Fruit fly (Drosophila melanogaster): ENCODE data around the gene Mpp6.
A peak's percentile ranks its signal among the peaks of the same experiment; 100 is the strongest.

Gene Mpp6

DNA sequence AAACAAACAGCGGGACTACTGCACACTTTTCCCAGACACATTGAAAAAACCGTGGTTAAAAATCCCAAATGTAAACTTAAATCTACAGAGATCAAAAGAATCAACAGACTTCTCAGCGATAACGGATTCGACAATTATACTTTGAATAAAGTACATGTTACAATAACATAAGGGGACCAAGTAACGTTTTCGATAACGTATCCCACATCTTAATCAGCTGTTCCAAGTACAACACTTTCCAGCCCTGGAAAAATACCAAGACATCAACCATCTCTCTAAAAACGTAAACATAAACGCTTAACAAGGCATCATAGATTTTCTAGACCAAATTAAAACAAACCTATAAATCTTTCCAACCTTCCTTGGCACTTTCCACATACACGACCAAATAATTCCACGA is 2.2 kb upstream of the Mpp6 start (continued):
- TF ChIP-seq gfzf (GFP tag; optimal IDR thresholded peaks at IDR 0.05) (peak; percentile 55), HmgZ (tag; optimal IDR thresholded peaks at IDR 0.05) (peak; percentile 45), ash1 (GFP tag; optimal IDR thresholded peaks at IDR 0.05) (no peak), Dp (GFP tag; optimal IDR thresholded peaks at IDR 0.05) (peak; percentile 41), CG8290 (GFP tag; optimal IDR thresholded peaks at IDR 0.05) (no peak), CG8290 (tag; optimal IDR thresholded peaks at IDR 0.05) (peak in 1 of 2 experiments; percentile 49), Fer1 (GFP tag; optimal IDR thresholded peaks at IDR 0.05) (peak; percentile 22), CG15601 (tag; optimal IDR thresholded peaks at IDR 0.05) (peak; percentile 14), vnd (GFP tag; IDR thresholded peaks at IDR 0.05; ENCODE audit: partially characterized antibody) (no peak), CG34376 (GFP tag; optimal IDR thresholded peaks at IDR 0.05) (peak; percentile 14), CG17328 (GFP tag; IDR thresholded peaks at IDR 0.05) (no peak), stwl (tag; optimal IDR thresholded peaks at IDR 0.05) (peak; percentile 78), pzg (GFP tag; optimal IDR thresholded peaks at IDR 0.05) (peak; percentile 79), CG18011 (GFP tag; optimal IDR thresholded peaks at IDR 0.05) (no peak), CG2712 (tag; optimal IDR thresholded peaks at IDR 0.05) (peak; percentile 0), eyg (GFP tag; optimal IDR thresholded peaks at IDR 0.05) (no peak), sna (GFP tag; IDR thresholded peaks at IDR 0.05; ENCODE audit: partially characterized antibody) (0 out of 2 replicates have a peak, but pooled peaks have one; percentile 16), CG7928 (GFP tag; optimal IDR thresholded peaks at IDR 0.05) (peak; percentile 94), so (GFP tag; IDR thresholded peaks at IDR 0.05) (no peak), sug (tag; optimal IDR thresholded peaks at IDR 0.05) (peak; percentile 23), unc-4 (GFP tag; IDR thresholded peaks at IDR 0.05; ENCODE audit: partially characterized antibody) (peak; percentile 49), Ets97D (GFP tag; optimal IDR thresholded peaks at IDR 0.05) (peak; percentile 27), kni (GFP tag; optimal IDR thresholded peaks at IDR 0.05) (peak; percentile 37), BEAF-32 (GFP tag; optimal IDR thresholded peaks at IDR 0.05) (peak; percentile 29), Scr (GFP tag; IDR thresholded peaks at IDR 0.05; ENCODE audit: partially characterized antibody) (peak; percentile 16; the same call in 1 of the 2 replicates), CG3281 (GFP tag; optimal IDR thresholded peaks at IDR 0.05) (no peak), Nf-YB (GFP tag; optimal IDR thresholded peaks at IDR 0.05) (no peak), MESR4 (GFP tag; optimal IDR thresholded peaks at IDR 0.05) (peak; percentile 21), phol (tag; optimal IDR thresholded peaks at IDR 0.05) (peak; percentile 13), crp (GFP tag; optimal IDR thresholded peaks at IDR 0.05) (peak; percentile 43 to 95), CG10431 (GFP tag; optimal IDR thresholded peaks at IDR 0.05) (peak; percentile 96), grn (GFP tag; optimal IDR thresholded peaks at IDR 0.05) (peak; percentile 12), E2f2 (GFP tag; IDR thresholded peaks at IDR 0.05) (peak; percentile 66), CG13894 (tag; optimal IDR thresholded peaks at IDR 0.05) (peak; percentile 80), nerfin-1 (tag; optimal IDR thresholded peaks at IDR 0.05) (peak; percentile 78), danr (GFP tag; IDR thresholded peaks at IDR 0.05) (no peak), D (optimal IDR thresholded peaks at IDR 0.05) (no peak), D (GFP tag; optimal IDR thresholded peaks at IDR 0.05) (no peak), CG12659 (GFP tag; optimal IDR thresholded peaks at IDR 0.05) (peak; percentile 25), Sry-δ (GFP tag; optimal IDR thresholded peaks at IDR 0.05) (peak; percentile 42), CG7963 (GFP tag; IDR thresholded peaks at IDR 0.05; ENCODE audit: partially characterized antibody) (no peak), CG12769 (tag; optimal IDR thresholded peaks at IDR 0.05) (peak; percentile 14), Nf-YC (tag; optimal IDR thresholded peaks at IDR 0.05) (peak; percentile 14), CG15514 (GFP tag; optimal IDR thresholded peaks at IDR 0.05) (peak; percentile 41), MBD-R2 (GFP tag; IDR thresholded peaks at IDR 0.05) (peak; percentile 86)
